Worm (Caenorhabditis elegans) whole organism, L3 larva: ENCODE data around the gene W07G4.8.

Experiments used
- ZK546.5 ChIP-seq: sonication (generic microtip); optimal IDR thresholded peaks from 2 replicates; lab custom pipeline; 2017; ENCODE audit warnings: missing biosample characterization, missing genetic modification characterization
- ceh-16 ChIP-seq: sonication (generic microtip); optimal IDR thresholded peaks from 2 replicates; lab custom pipeline; 2017; ENCODE audit warnings: missing biosample characterization, missing genetic modification characterization
- egl-27 ChIP-seq: sonication (generic microtip); optimal IDR thresholded peaks from 4 replicates; lab custom pipeline; 2017; ENCODE audit warnings: missing biosample characterization, missing genetic modification reagents, missing genetic modification characterization
- elt-2 ChIP-seq: sonication (generic microtip); optimal IDR thresholded peaks from 2 replicates; lab custom pipeline; 2016; ENCODE audit warnings: missing genetic modification reagents, mild to moderate bottlenecking, missing genetic modification characterization, missing compliant biosample characterization
- jun-1 ChIP-seq: fragments of 150-350 bp; optimal IDR thresholded peaks from 2 replicates; lab custom pipeline; 2014; ENCODE audit warnings: missing biosample characterization, missing genetic modification reagents, missing genetic modification characterization
- lin-15B ChIP-seq: fragments of 150-350 bp; optimal IDR thresholded peaks from 2 replicates; lab custom pipeline; 2014; ENCODE audit warnings: missing biosample characterization, missing genetic modification characterization
- nhr-76 ChIP-seq: fragments of 150-350 bp; sonication (generic microtip); optimal IDR thresholded peaks from 5 replicates; lab custom pipeline; 2014; ENCODE audit warnings: missing biosample characterization, missing genetic modification characterization
- unc-39 ChIP-seq: sonication (generic microtip); optimal IDR thresholded peaks from 4 replicates; lab custom pipeline; 2017; ENCODE audit warnings: missing biosample characterization, missing genetic modification characterization
- zag-1 ChIP-seq: fragments of 150-350 bp; optimal IDR thresholded peaks from 2 replicates; lab custom pipeline; 2014; ENCODE audit warnings: missing biosample characterization, missing genetic modification characterization

ce11 chrV:13053635-13054034 lies 4.3 kb upstream of the W07G4.8 start, which contains the start of gene srr-1:
- TF ChIP-seq elt-2 (tag; lab: Kevin White, UChicago) = no peak
- TF ChIP-seq ZK546.5 (tag; lab: Kevin White, UChicago) = no peak
- TF ChIP-seq ceh-16 (tag; lab: Kevin White, UChicago) = no peak
- no peak for TF ChIP-seq jun-1 (tag; lab: Kevin White, UChicago)
- TF ChIP-seq zag-1 (tag; lab: Kevin White, UChicago) = no peak
- TF ChIP-seq egl-27 (tag; lab: Kevin White, UChicago) = no peak
- TF ChIP-seq lin-15B = no peak
- TF ChIP-seq nhr-76 (tag; lab: Kevin White, UChicago) = no peak
- no peak for TF ChIP-seq unc-39 (tag; lab: Kevin White, UChicago)
